Fruit fly (Drosophila melanogaster) whole organism, embryonic: ENCODE data around the gene pps.

ENCODE experiments used
- Aef1 ChIP-seq: fragments of 200-800 bp; sonication (Bioruptor generic); IDR thresholded peaks from 3 replicates; pipeline ENCODE4 v1.3.6; 2022; ENCODE audit warnings: missing biosample characterization, missing genetic modification characterization
- Atf6 ChIP-seq: fragments of 200-800 bp; sonication (Bioruptor generic); IDR thresholded peaks from 2 replicates; pipeline ENCODE4 v1.3.6; 2022; ENCODE audit warnings: missing biosample characterization, missing genetic modification characterization
- Bgb ChIP-seq: fragments of 200-800 bp; sonication (Bioruptor generic); IDR thresholded peaks from 2 replicates; pipeline ENCODE4 v1.3.6; 2022; ENCODE audit warnings: missing biosample characterization, missing genetic modification characterization; ENCODE audit not compliant: partially characterized antibody
- CG10543 ChIP-seq: fragments of 200-800 bp; sonication (Bioruptor generic); optimal IDR thresholded peaks from 3 replicates; lab custom pipeline; 2017; ENCODE audit warnings: missing biosample characterization, mild to moderate bottlenecking, missing genetic modification characterization, moderate library complexity
- CG10979 ChIP-seq: fragments of 200-800 bp; sonication (Bioruptor generic); optimal IDR thresholded peaks from 2 replicates; lab custom pipeline; 2018; ENCODE audit warnings: missing biosample characterization, mild to moderate bottlenecking, missing genetic modification characterization, moderate library complexity
- CG11247 ChIP-seq: fragments of 200-800 bp; sonication (Bioruptor generic); IDR thresholded peaks from 2 replicates; pipeline ENCODE4 v1.3.6; 2022; ENCODE audit warnings: missing biosample characterization, missing genetic modification characterization
- CG11695 ChIP-seq: fragments of 200-800 bp; sonication (Bioruptor generic); IDR thresholded peaks from 3 replicates; pipeline ENCODE4 v1.3.6; 2022; ENCODE audit warnings: missing biosample characterization, missing genetic modification characterization
- CG12155 ChIP-seq: fragments of 200-800 bp; sonication (Bioruptor generic); optimal IDR thresholded peaks from 3 replicates; lab custom pipeline; 2016; ENCODE audit warnings: missing biosample characterization, missing genetic modification characterization
- CG13775 ChIP-seq: fragments of 200-800 bp; sonication (Bioruptor generic); optimal IDR thresholded peaks from 3 replicates; lab custom pipeline; 2017; ENCODE audit warnings: missing biosample characterization, mild to moderate bottlenecking, missing genetic modification characterization
- CG14667 ChIP-seq: fragments of 200-800 bp; sonication (Bioruptor generic); IDR thresholded peaks from 2 replicates; pipeline ENCODE4 v1.3.6; 2022; ENCODE audit warnings: missing biosample characterization, missing genetic modification characterization
- CG15011 ChIP-seq: fragments of 200-800 bp; sonication (Bioruptor generic); optimal IDR thresholded peaks from 3 replicates; lab custom pipeline; 2018; ENCODE audit warnings: missing biosample characterization, mild to moderate bottlenecking, missing genetic modification characterization
- CG18619 ChIP-seq: fragments of 200-800 bp; sonication (Bioruptor generic); optimal IDR thresholded peaks from 3 replicates; lab custom pipeline; 2017; ENCODE audit warnings: missing biosample characterization, mild to moderate bottlenecking, missing genetic modification characterization
- CG31224 ChIP-seq: fragments of 200-800 bp; sonication (Bioruptor generic); IDR thresholded peaks from 2 replicates; pipeline ENCODE4 v1.3.6; 2022; ENCODE audit warnings: missing biosample characterization, missing genetic modification characterization
- CG3163 ChIP-seq: fragments of 200-800 bp; sonication (Bioruptor generic); optimal IDR thresholded peaks from 3 replicates; lab custom pipeline; 2016; ENCODE audit warnings: missing biosample characterization, missing genetic modification characterization
- CG32767 ChIP-seq: fragments of 200-800 bp; sonication (Bioruptor generic); IDR thresholded peaks from 2 replicates; pipeline ENCODE4 v1.3.6; 2022; ENCODE audit warnings: missing biosample characterization, missing genetic modification characterization
- CG34224 ChIP-seq: fragments of 200-800 bp; sonication (Bioruptor generic); IDR thresholded peaks from 3 replicates; pipeline ENCODE4 v1.3.6; 2022; ENCODE audit warnings: missing biosample characterization, missing genetic modification characterization; ENCODE audit not compliant: partially characterized antibody
- CG4360 ChIP-seq: fragments of 200-800 bp; sonication (Bioruptor generic); IDR thresholded peaks from 2 replicates; pipeline ENCODE4 v1.3.6; 2022; ENCODE audit warnings: missing biosample characterization, missing genetic modification characterization
- CG6175 ChIP-seq: fragments of 200-800 bp; sonication (Bioruptor generic); IDR thresholded peaks from 3 replicates; pipeline ENCODE4 v1.3.6; 2022; ENCODE audit warnings: missing biosample characterization, missing genetic modification characterization
- CG6791 ChIP-seq: fragments of 200-800 bp; sonication (Bioruptor generic); IDR thresholded peaks from 3 replicates; pipeline ENCODE4 v1.3.6; 2022; ENCODE audit warnings: missing biosample characterization, missing genetic modification characterization; ENCODE audit not compliant: partially characterized antibody
- CG7786 ChIP-seq: fragments of 200-800 bp; sonication (Bioruptor generic); optimal IDR thresholded peaks from 2 replicates; lab custom pipeline; 2016; ENCODE audit warnings: missing biosample characterization, missing genetic modification characterization
- CG8089 ChIP-seq: fragments of 200-800 bp; sonication (Bioruptor generic); optimal IDR thresholded peaks from 3 replicates; lab custom pipeline; 2016; ENCODE audit warnings: missing biosample characterization, missing genetic modification characterization
- CG8765 ChIP-seq: fragments of 200-800 bp; sonication (Bioruptor generic); IDR thresholded peaks from 2 replicates; pipeline ENCODE4 v1.3.6; 2022; ENCODE audit warnings: missing biosample characterization, missing genetic modification characterization
- CG8924 ChIP-seq: fragments of 200-800 bp; optimal IDR thresholded peaks from 3 replicates; lab custom pipeline; 2019; ENCODE audit warnings: missing biosample characterization, mild to moderate bottlenecking, missing genetic modification characterization, moderate library complexity
- CG9437 ChIP-seq: fragments of 200-800 bp; sonication (Bioruptor generic); optimal IDR thresholded peaks from 2 replicates; lab custom pipeline; 2018; ENCODE audit warnings: missing biosample characterization, mild to moderate bottlenecking, missing genetic modification characterization
- D19B ChIP-seq: fragments of 200-800 bp; sonication (Bioruptor generic); optimal IDR thresholded peaks from 2 replicates; lab custom pipeline; 2017; ENCODE audit warnings: missing biosample characterization, mild to moderate bottlenecking, missing genetic modification characterization
- Dbx ChIP-seq: fragments of 200-800 bp; sonication (Bioruptor generic); IDR thresholded peaks from 3 replicates; pipeline ENCODE4 v1.3.6; 2022; ENCODE audit warnings: missing biosample characterization, missing genetic modification characterization
- Hr78 ChIP-seq, 2 experiments: fragments of 200-800 bp in 1 of 2; fragments of >200 bp in 1 of 2; sonication (Bioruptor generic) in 1 of 2; optimal IDR thresholded peaks; 2 replicates each; lab custom pipeline; 2017 to 2019; ENCODE audit warnings: missing biosample characterization in 2 of 2, missing genetic modification characterization in 2 of 2, mild to moderate bottlenecking in 1 of 2, moderate library complexity in 1 of 2
- Hsf ChIP-seq: fragments of 200-800 bp; sonication (Bioruptor generic); optimal IDR thresholded peaks from 3 replicates; lab custom pipeline; 2016; ENCODE audit warnings: missing biosample characterization, missing genetic modification characterization
- Meics ChIP-seq: fragments of 200-800 bp; sonication (Bioruptor generic); optimal IDR thresholded peaks from 2 replicates; lab custom pipeline; 2017; ENCODE audit warnings: missing biosample characterization, mild to moderate bottlenecking, missing genetic modification characterization
- Myb ChIP-seq: fragments of 200-800 bp; sonication (Bioruptor generic); optimal IDR thresholded peaks from 2 replicates; lab custom pipeline; 2016; ENCODE audit warnings: missing biosample characterization, missing genetic modification characterization
- NC2α ChIP-seq: fragments of 200-800 bp; sonication (Bioruptor generic); optimal IDR thresholded peaks from 2 replicates; lab custom pipeline; 2016; ENCODE audit warnings: missing biosample characterization, missing genetic modification characterization
- NC2β ChIP-seq: fragments of 200-800 bp; sonication (Bioruptor generic); optimal IDR thresholded peaks from 2 replicates; lab custom pipeline; 2016; ENCODE audit warnings: missing biosample characterization, missing genetic modification characterization
- Oli ChIP-seq: fragments of 200-800 bp; sonication (Bioruptor generic); optimal IDR thresholded peaks from 2 replicates; lab custom pipeline; 2018; ENCODE audit warnings: missing biosample characterization, mild to moderate bottlenecking, missing genetic modification characterization, moderate library complexity
- Taf1 ChIP-seq: fragments of 200-800 bp; sonication (Bioruptor generic); IDR thresholded peaks from 2 replicates; pipeline ENCODE4 v1.3.6; 2022; ENCODE audit warnings: missing biosample characterization, missing genetic modification characterization
- bsh ChIP-seq, 2 experiments: fragments of 200-800 bp; sonication (Bioruptor generic); optimal IDR thresholded peaks; 2 replicates each; lab custom pipeline; 2017 to 2018; ENCODE audit warnings: mild to moderate bottlenecking in 2 of 2, missing biosample characterization in 2 of 2, missing genetic modification characterization in 2 of 2, moderate library complexity in 1 of 2
- dmrt99B ChIP-seq: fragments of 200-800 bp; sonication (Bioruptor generic); optimal IDR thresholded peaks from 2 replicates; lab custom pipeline; 2018; ENCODE audit warnings: missing biosample characterization, mild to moderate bottlenecking, missing genetic modification characterization, moderate library complexity
- ewg ChIP-seq: fragments of 200-800 bp; sonication (Bioruptor generic); optimal IDR thresholded peaks from 3 replicates; lab custom pipeline; 2017; ENCODE audit warnings: mild to moderate bottlenecking, missing biosample characterization, missing genetic modification reagents, missing genetic modification characterization
- exex ChIP-seq: fragments of 200-800 bp; sonication (Bioruptor generic); optimal IDR thresholded peaks from 4 replicates; lab custom pipeline; 2018; ENCODE audit warnings: missing biosample characterization, mild to moderate bottlenecking, missing genetic modification characterization, moderate library complexity
- fd3F ChIP-seq: fragments of 200-800 bp; sonication (Bioruptor generic); optimal IDR thresholded peaks from 2 replicates; lab custom pipeline; 2018; ENCODE audit warnings: missing biosample characterization, mild to moderate bottlenecking, missing genetic modification characterization, moderate library complexity
- fru ChIP-seq: fragments of >200 bp; optimal IDR thresholded peaks from 2 replicates; lab custom pipeline; 2017
- mam ChIP-seq: fragments of 200-800 bp; sonication (Bioruptor generic); optimal IDR thresholded peaks from 3 replicates; lab custom pipeline; 2016; ENCODE audit warnings: missing biosample characterization, missing genetic modification characterization
- onecut ChIP-seq: fragments of 200-800 bp; sonication (Bioruptor generic); IDR thresholded peaks from 2 replicates; pipeline ENCODE4 v1.3.6; 2022; ENCODE audit warnings: missing biosample characterization, missing genetic modification characterization
- pb ChIP-seq: fragments of 200-800 bp; sonication (Bioruptor generic); optimal IDR thresholded peaks from 3 replicates; lab custom pipeline; 2016; ENCODE audit warnings: missing biosample characterization, missing genetic modification characterization
- pho ChIP-seq: fragments of 200-800 bp; sonication (Bioruptor generic); optimal IDR thresholded peaks from 2 replicates; lab custom pipeline; 2016; ENCODE audit warnings: missing biosample characterization, missing genetic modification characterization
- sima ChIP-seq: fragments of 200-800 bp; sonication (Bioruptor generic); optimal IDR thresholded peaks from 2 replicates; lab custom pipeline; 2016; ENCODE audit warnings: missing biosample characterization, missing genetic modification characterization
- sna ChIP-seq: fragments of 200-800 bp; sonication (Bioruptor generic); IDR thresholded peaks from 2 replicates; pipeline ENCODE4 v1.3.6; 2022; ENCODE audit warnings: missing biosample characterization, missing genetic modification characterization; ENCODE audit not compliant: partially characterized antibody
- so ChIP-seq: fragments of 200-800 bp; sonication (Bioruptor generic); IDR thresholded peaks from 3 replicates; pipeline ENCODE4 v1.3.6; 2022; ENCODE audit warnings: missing biosample characterization, missing genetic modification characterization
- trh ChIP-seq: fragments of 200-800 bp; sonication (Bioruptor generic); optimal IDR thresholded peaks from 2 replicates; lab custom pipeline; 2016; ENCODE audit warnings: missing biosample characterization, missing genetic modification characterization
- ttk ChIP-seq: fragments of 200-800 bp; sonication (Bioruptor generic); IDR thresholded peaks from 2 replicates; pipeline ENCODE4 v2.1.2; 2022; ENCODE audit warnings: missing biosample characterization, missing genetic modification characterization

The pps gene

DNA sequence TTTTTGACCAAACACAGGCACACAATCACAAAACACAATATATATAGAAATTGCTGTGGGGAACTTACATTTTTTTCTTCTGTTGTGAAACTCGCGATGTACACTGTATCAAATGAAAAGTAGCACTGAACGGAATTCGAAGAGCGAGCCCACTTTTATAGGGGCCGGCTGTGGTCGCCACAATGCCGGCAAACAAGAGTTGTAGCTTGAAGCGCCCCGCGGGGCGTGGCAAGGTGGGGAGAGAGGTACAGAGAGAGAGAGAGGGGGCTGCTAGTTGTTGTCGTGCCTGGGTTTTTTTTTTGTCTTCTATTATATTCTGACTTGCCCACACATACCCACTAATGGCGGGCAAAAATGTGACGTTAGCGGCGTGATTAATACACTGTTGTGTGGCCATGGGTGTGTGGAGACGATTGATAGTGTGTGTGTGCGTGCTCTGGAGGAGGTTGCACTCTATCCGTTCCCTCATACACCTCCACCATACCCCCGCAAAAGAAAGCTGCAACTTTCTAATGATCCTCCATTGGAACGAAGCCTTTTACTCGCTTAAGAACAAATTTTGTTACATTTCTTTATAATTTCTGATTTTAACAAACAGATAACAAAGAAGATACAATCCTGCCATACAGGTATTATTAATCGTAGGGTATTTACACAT is 44.4 kb upstream of the pps start, which contains the start of gene GstD1 (continued):
- TF ChIP-seq Hr78 (GFP tag; optimal IDR thresholded peaks at IDR 0.05; lab: Kevin White, UChicago) (peak in 1 of 2 experiments; percentile 23), D19B (peak; percentile 33), NC2β (GFP tag; lab: Kevin White, UChicago) (peak; percentile 38), Aef1 (GFP tag; lab: Robert Waterston, UW) (peak; percentile 71; the same call in 2 of the 3 replicates), CG14667 (GFP tag; lab: Robert Waterston, UW) (no peak), CG7786 (peak; percentile 26), CG8089 (GFP tag; lab: Kevin White, UChicago) (no peak), bsh (GFP tag; optimal IDR thresholded peaks at IDR 0.05; lab: Kevin White, UChicago) (peak in 1 of 2 experiments; percentile 68), exex (tag; lab: Kevin White, UChicago) (peak; percentile 18), CG12155 (GFP tag; lab: Kevin White, UChicago) (peak; percentile 42), pb (GFP tag; lab: Kevin White, UChicago) (peak; percentile 35), fd3F (GFP tag; lab: Kevin White, UChicago) (peak; percentile 34), CG15011 (GFP tag; lab: Kevin White, UChicago) (peak; percentile 4), Atf6 (peak; percentile 43; the same call in 1 of the 2 replicates), onecut (GFP tag; lab: Robert Waterston, UW) (peak; percentile 7; the same call in 1 of the 2 replicates), CG8924 (tag; lab: Kevin White, UChicago) (peak; percentile 46), so (GFP tag; lab: Robert Waterston, UW) (no peak; the same call in 2 of the 3 replicates), CG3163 (GFP tag; lab: Kevin White, UChicago) (peak; percentile 95), Hsf (no peak), CG10543 (GFP tag; lab: Kevin White, UChicago) (peak; percentile 89), CG10979 (peak; percentile 12), CG11695 (GFP tag; lab: Robert Waterston, UW) (0 out of 3 replicates have a peak, but pooled peaks have one; percentile 10), mam (GFP tag; lab: Kevin White, UChicago) (peak; percentile 34), fru (no peak), CG34224 (GFP tag; lab: Robert Waterston, UW) (peak; percentile 54; the same call in 2 of the 3 replicates), CG4360 (no peak), dmrt99B (tag; lab: Kevin White, UChicago) (peak; percentile 55), Myb (GFP tag; lab: Kevin White, UChicago) (peak; percentile 4), CG8765 (GFP tag; lab: Robert Waterston, UW) (peak; percentile 87; the same call in 1 of the 2 replicates), Bgb (GFP tag; lab: Robert Waterston, UW) (peak; percentile 63), Dbx (GFP tag; lab: Robert Waterston, UW) (peak; percentile 69; the same call in 2 of the 3 replicates), ttk (0 out of 2 replicates have a peak, but pooled peaks have one; percentile 23), CG9437 (peak; percentile 35), sna (0 out of 2 replicates have a peak, but pooled peaks have one; percentile 38), CG6175 (GFP tag; lab: Robert Waterston, UW) (peak; percentile 92), CG6791 (GFP tag; lab: Robert Waterston, UW) (0 out of 3 replicates have a peak, but pooled peaks have one; percentile 27), CG11247 (GFP tag; lab: Robert Waterston, UW) (peak; percentile 43; the same call in 1 of the 2 replicates), Taf1 (GFP tag; lab: Robert Waterston, UW) (no peak), trh (no peak), ewg (peak; percentile 21), CG31224 (peak; percentile 17; the same call in 1 of the 2 replicates), NC2α (GFP tag; lab: Kevin White, UChicago) (peak; percentile 50), CG18619 (GFP tag; lab: Kevin White, UChicago) (peak; percentile 44), CG13775 (GFP tag; lab: Kevin White, UChicago) (peak; percentile 9), Oli (tag; lab: Kevin White, UChicago) (peak; percentile 41), CG32767 (GFP tag; lab: Robert Waterston, UW) (no peak), Meics (GFP tag; lab: Kevin White, UChicago) (peak; percentile 73), pho (peak; percentile 19), sima (GFP tag; lab: Kevin White, UChicago) (no peak)
